Fruit fly (Drosophila melanogaster) whole organism, prepupa: ENCODE data around the gene CG14401.

Experiments used
- Blimp-1 ChIP-seq: fragments of 200-800 bp; sonication (Bioruptor generic); optimal IDR thresholded peaks from 3 replicates; lab custom pipeline; 2017; ENCODE audit warnings: missing biosample characterization, missing genetic modification characterization, mild to moderate bottlenecking, moderate library complexity, missing genetic modification reagents
- CG10669 ChIP-seq: fragments of 200-800 bp; sonication (Bioruptor generic); optimal IDR thresholded peaks from 3 replicates; lab custom pipeline; 2018; ENCODE audit warnings: missing biosample characterization, mild to moderate bottlenecking, missing genetic modification characterization, moderate library complexity
- CG11294 ChIP-seq: fragments of 200-800 bp; sonication (Bioruptor generic); IDR thresholded peaks from 2 replicates; pipeline ENCODE4 v1.3.6; 2022; ENCODE audit warnings: missing biosample characterization, missing genetic modification characterization
- CG1621 ChIP-seq: fragments of 200-800 bp; sonication (Bioruptor generic); optimal IDR thresholded peaks from 3 replicates; lab custom pipeline; 2018; ENCODE audit warnings: missing biosample characterization, mild to moderate bottlenecking, missing genetic modification characterization
- CG16779 ChIP-seq: fragments of 200-800 bp; sonication (Bioruptor generic); optimal IDR thresholded peaks from 3 replicates; lab custom pipeline; 2017; ENCODE audit warnings: missing biosample characterization, mild to moderate bottlenecking, missing genetic modification characterization
- CG3032 ChIP-seq: fragments of 200-800 bp; optimal IDR thresholded peaks from 2 replicates; lab custom pipeline; 2019; ENCODE audit warnings: missing biosample characterization, mild to moderate bottlenecking, missing genetic modification characterization, moderate library complexity
- CG31627 ChIP-seq: fragments of 200-800 bp; sonication (Bioruptor generic); optimal IDR thresholded peaks from 3 replicates; lab custom pipeline; 2016; ENCODE audit warnings: missing biosample characterization, missing genetic modification characterization
- CG32006 ChIP-seq: fragments of 200-800 bp; sonication (Bioruptor generic); optimal IDR thresholded peaks from 3 replicates; lab custom pipeline; 2017; ENCODE audit warnings: missing biosample characterization, mild to moderate bottlenecking, missing genetic modification characterization
- CG3919 ChIP-seq: fragments of 200-800 bp; sonication (Bioruptor generic); optimal IDR thresholded peaks from 3 replicates; lab custom pipeline; 2016; ENCODE audit warnings: missing biosample characterization, missing genetic modification characterization
- CG4318 ChIP-seq: fragments of 200-800 bp; sonication (Bioruptor generic); optimal IDR thresholded peaks from 3 replicates; lab custom pipeline; 2017; ENCODE audit warnings: missing biosample characterization, mild to moderate bottlenecking, missing genetic modification characterization
- CG6276 ChIP-seq: fragments of 200-800 bp; sonication (Bioruptor generic); optimal IDR thresholded peaks from 2 replicates; lab custom pipeline; 2017; ENCODE audit warnings: missing biosample characterization, mild to moderate bottlenecking, missing genetic modification characterization
- CG7368 ChIP-seq: fragments of 200-800 bp; sonication (Bioruptor generic); optimal IDR thresholded peaks from 3 replicates; lab custom pipeline; 2016; ENCODE audit warnings: missing biosample characterization, missing genetic modification characterization
- CG8319 ChIP-seq: fragments of 200-800 bp; sonication (Bioruptor generic); optimal IDR thresholded peaks from 3 replicates; lab custom pipeline; 2016; ENCODE audit warnings: missing biosample characterization, missing genetic modification characterization
- CG8632 ChIP-seq: fragments of 200-800 bp; sonication (Bioruptor generic); optimal IDR thresholded peaks from 3 replicates; lab custom pipeline; 2016; ENCODE audit warnings: missing biosample characterization, missing genetic modification characterization
- CG9139 ChIP-seq: fragments of 200-800 bp; sonication (Bioruptor generic); optimal IDR thresholded peaks from 3 replicates; lab custom pipeline; 2017; ENCODE audit warnings: missing biosample characterization, mild to moderate bottlenecking, missing genetic modification characterization
- Eip75B ChIP-seq: fragments of 200-800 bp; sonication (Bioruptor generic); optimal IDR thresholded peaks from 3 replicates; lab custom pipeline; 2016; ENCODE audit warnings: missing biosample characterization, missing genetic modification characterization
- Eip78C ChIP-seq: fragments of 200-800 bp; sonication (Bioruptor generic); peaks from one replicate; lab custom pipeline; 2016; ENCODE audit warnings: missing biosample characterization, missing genetic modification characterization
- Eip93F ChIP-seq: fragments of 200-800 bp; sonication (Bioruptor generic); optimal IDR thresholded peaks from 2 replicates; lab custom pipeline; 2016; ENCODE audit warnings: missing biosample characterization, mild to moderate bottlenecking, missing genetic modification characterization
- Ets21C ChIP-seq: fragments of 200-800 bp; sonication (Bioruptor generic); optimal IDR thresholded peaks from 3 replicates; lab custom pipeline; 2016; ENCODE audit warnings: missing biosample characterization, missing genetic modification characterization
- Ets96B ChIP-seq: fragments of 200-800 bp; optimal IDR thresholded peaks from 2 replicates; lab custom pipeline; 2019; ENCODE audit warnings: missing biosample characterization, mild to moderate bottlenecking, missing genetic modification characterization, moderate library complexity
- Hr39 ChIP-seq: fragments of 200-800 bp; sonication (Bioruptor generic); optimal IDR thresholded peaks from 2 replicates; lab custom pipeline; 2016; ENCODE audit warnings: missing biosample characterization, missing genetic modification characterization
- OdsH ChIP-seq: fragments of 200-800 bp; sonication (Bioruptor generic); optimal IDR thresholded peaks from 3 replicates; lab custom pipeline; 2016; ENCODE audit warnings: missing biosample characterization, missing genetic modification characterization
- Sox14 ChIP-seq: fragments of 200-800 bp; sonication (Bioruptor generic); optimal IDR thresholded peaks from 3 replicates; lab custom pipeline; 2016; ENCODE audit warnings: missing biosample characterization, missing genetic modification characterization
- Sox15 ChIP-seq: fragments of 200-800 bp; sonication (Bioruptor generic); optimal IDR thresholded peaks from 3 replicates; lab custom pipeline; 2016; ENCODE audit warnings: missing biosample characterization, missing genetic modification characterization
- achi ChIP-seq: fragments of 200-800 bp; sonication (Bioruptor generic); optimal IDR thresholded peaks from 3 replicates; lab custom pipeline; 2016; ENCODE audit warnings: missing biosample characterization, missing genetic modification characterization
- acj6 ChIP-seq: fragments of 200-800 bp; sonication (Bioruptor generic); optimal IDR thresholded peaks from 3 replicates; lab custom pipeline; 2016; ENCODE audit warnings: missing biosample characterization, missing genetic modification characterization
- cyc ChIP-seq: fragments of 200-800 bp; sonication (Bioruptor generic); optimal IDR thresholded peaks from 3 replicates; lab custom pipeline; 2016; ENCODE audit warnings: missing biosample characterization, missing genetic modification characterization
- dac ChIP-seq: fragments of 200-800 bp; sonication (Bioruptor generic); optimal IDR thresholded peaks from 2 replicates; lab custom pipeline; 2017; ENCODE audit warnings: missing biosample characterization, mild to moderate bottlenecking, missing genetic modification characterization
- dsx ChIP-seq: fragments of 200-800 bp; optimal IDR thresholded peaks from 3 replicates; lab custom pipeline; 2019; ENCODE audit warnings: missing biosample characterization, mild to moderate bottlenecking, missing genetic modification characterization, moderate library complexity; ENCODE audit not compliant: poor library complexity, severe bottlenecking
- eg ChIP-seq: fragments of 200-800 bp; sonication (Bioruptor generic); IDR thresholded peaks from 3 replicates; pipeline ENCODE4 v1.3.6; 2022; ENCODE audit warnings: missing biosample characterization, missing genetic modification characterization
- esn ChIP-seq: fragments of 200-800 bp; sonication (Bioruptor generic); optimal IDR thresholded peaks from 2 replicates; lab custom pipeline; 2016; ENCODE audit warnings: missing biosample characterization, mild to moderate bottlenecking, missing genetic modification characterization, moderate library complexity
- fd59A ChIP-seq: fragments of 200-800 bp; sonication (Bioruptor generic); optimal IDR thresholded peaks from 2 replicates; lab custom pipeline; 2017; ENCODE audit warnings: missing biosample characterization, mild to moderate bottlenecking, missing genetic modification characterization, missing genetic modification reagents
- fd85E ChIP-seq: fragments of 200-800 bp; sonication (Bioruptor generic); optimal IDR thresholded peaks from 3 replicates; lab custom pipeline; 2016; ENCODE audit warnings: missing biosample characterization, missing genetic modification characterization
- fkh ChIP-seq: fragments of 200-800 bp; sonication (Bioruptor generic); optimal IDR thresholded peaks from 3 replicates; lab custom pipeline; 2017; ENCODE audit warnings: missing biosample characterization, mild to moderate bottlenecking, missing genetic modification characterization, moderate library complexity
- lz ChIP-seq: fragments of 200-800 bp; sonication (Bioruptor generic); optimal IDR thresholded peaks from 3 replicates; lab custom pipeline; 2016; ENCODE audit warnings: missing biosample characterization, missing genetic modification characterization
- net ChIP-seq: fragments of 200-800 bp; sonication (Bioruptor generic); optimal IDR thresholded peaks from 3 replicates; lab custom pipeline; 2016; ENCODE audit warnings: missing biosample characterization, missing genetic modification characterization
- pdm3 ChIP-seq: fragments of 200-800 bp; sonication (Bioruptor generic); optimal IDR thresholded peaks from 3 replicates; lab custom pipeline; 2016; ENCODE audit warnings: missing biosample characterization, missing genetic modification characterization
- salr ChIP-seq, 2 experiments: fragments of 200-800 bp; sonication (Bioruptor generic); optimal IDR thresholded peaks; 3 replicates each; lab custom pipeline; 2016 to 2018; ENCODE audit warnings: missing biosample characterization in 2 of 2, missing genetic modification characterization in 2 of 2, mild to moderate bottlenecking in 1 of 2
- spab ChIP-seq: fragments of 200-800 bp; sonication (Bioruptor generic); optimal IDR thresholded peaks from 2 replicates; lab custom pipeline; 2017; ENCODE audit warnings: missing biosample characterization, mild to moderate bottlenecking, missing genetic modification characterization, missing genetic modification reagents
- svp ChIP-seq: fragments of 200-800 bp; sonication (Bioruptor generic); peaks from one replicate; lab custom pipeline; 2016; ENCODE audit warnings: missing biosample characterization, missing genetic modification characterization
- vri ChIP-seq: fragments of 200-800 bp; sonication (Bioruptor generic); optimal IDR thresholded peaks from 3 replicates; lab custom pipeline; 2016; ENCODE audit warnings: missing biosample characterization, mild to moderate bottlenecking, missing genetic modification characterization

Gene CG14401

dm6 chr2L:20864764-20865265, 4.8 kb upstream of the CG14401 start, which contains the start of gene CG9338 (continued):
- TF ChIP-seq OdsH (GFP tag; lab: Kevin White, UChicago) (peak; percentile 66), eg (GFP tag; lab: Robert Waterston, UW) (peak; percentile 90), CG1621 (tag; lab: Kevin White, UChicago) (no peak), Hr39 (GFP tag; lab: Kevin White, UChicago) (peak; percentile 80), Eip93F (GFP tag; lab: Kevin White, UChicago) (no peak), spab (GFP tag; lab: Kevin White, UChicago) (peak; percentile 67), CG9139 (peak; percentile 17), Eip75B (GFP tag; lab: Kevin White, UChicago) (peak; percentile 80), Blimp-1 (GFP tag; lab: Kevin White, UChicago) (peak; percentile 83), Ets96B (tag; lab: Kevin White, UChicago) (no peak), Eip78C (peak; percentile 92), salr (GFP tag; optimal IDR thresholded peaks at IDR 0.05; lab: Kevin White, UChicago) (peak in 1 of 2 experiments; percentile 53), CG7368 (GFP tag; lab: Kevin White, UChicago) (peak; percentile 89), CG10669 (GFP tag; lab: Kevin White, UChicago) (peak; percentile 85), CG6276 (GFP tag; lab: Kevin White, UChicago) (peak; percentile 87), dsx (GFP tag; lab: Kevin White, UChicago) (no peak), svp (GFP tag; lab: Kevin White, UChicago) (peak; percentile 90), net (GFP tag; lab: Kevin White, UChicago) (peak; percentile 76), CG4318 (GFP tag; lab: Kevin White, UChicago) (peak; percentile 28), CG3919 (peak; percentile 77), esn (GFP tag; lab: Kevin White, UChicago) (peak; percentile 87), pdm3 (GFP tag; lab: Kevin White, UChicago) (peak; percentile 79), achi (GFP tag; lab: Kevin White, UChicago) (peak; percentile 70), CG3032 (tag; lab: Kevin White, UChicago) (peak; percentile 81), CG32006 (GFP tag; lab: Kevin White, UChicago) (peak; percentile 70), vri (peak; percentile 81), Sox14 (GFP tag; lab: Kevin White, UChicago) (peak; percentile 79), lz (peak; percentile 85), CG11294 (peak; percentile 86), CG31627 (GFP tag; lab: Kevin White, UChicago) (peak; percentile 80), fd85E (GFP tag; lab: Kevin White, UChicago) (peak; percentile 57), cyc (peak; percentile 78), CG8632 (GFP tag; lab: Kevin White, UChicago) (peak; percentile 62), Sox15 (GFP tag; lab: Kevin White, UChicago) (peak; percentile 63), acj6 (GFP tag; lab: Kevin White, UChicago) (peak; percentile 62), dac (GFP tag; lab: Kevin White, UChicago) (peak; percentile 21)

DNA sequence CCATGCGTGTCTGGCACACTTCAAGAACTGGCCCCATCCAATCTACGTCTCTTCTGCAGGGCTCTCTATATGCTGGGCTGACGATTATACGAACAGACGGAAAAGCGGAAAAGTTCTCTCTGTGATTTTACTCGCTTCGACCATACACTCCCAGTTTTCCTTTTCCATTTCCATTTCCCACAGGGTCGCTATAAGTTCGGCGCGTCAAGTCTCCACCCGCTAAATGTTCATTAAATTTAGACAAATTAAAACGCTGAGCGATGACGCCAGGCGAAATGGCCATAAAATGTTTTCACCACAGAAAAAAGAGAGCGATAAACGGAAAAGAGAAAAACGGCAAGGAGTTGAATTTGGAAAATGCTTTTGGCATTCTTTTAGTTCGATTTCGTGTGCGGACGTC, 2.3 kb upstream of the CG14401 start, which contains the start of gene CG31675:
TSS of gene CG31675 (plus strand) at position 375 of the 400 bp plus-strand sequence.
- TF ChIP-seq spab (GFP tag; lab: Kevin White, UChicago) (no peak), CG8319 (GFP tag; lab: Kevin White, UChicago) (no peak), CG16779 (tag; lab: Kevin White, UChicago) (no peak)

DNA sequence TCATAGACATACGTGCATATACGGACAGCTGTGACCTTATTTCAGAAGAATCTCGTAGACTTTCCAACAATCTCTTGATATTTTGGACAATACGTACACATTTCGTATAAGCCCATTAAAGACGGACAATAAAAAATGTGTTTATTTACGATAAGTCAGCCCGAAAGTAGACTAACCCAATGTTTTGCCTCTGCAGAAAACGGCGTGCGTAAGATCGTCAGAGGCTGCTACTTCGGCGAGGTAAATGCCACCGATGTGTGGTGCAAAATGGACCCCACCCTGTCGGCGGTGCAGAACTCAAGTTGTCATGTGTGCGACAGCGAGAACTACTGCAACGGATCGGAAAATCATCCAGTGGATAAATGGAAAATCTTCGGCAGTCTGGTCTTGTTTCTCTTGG, 733 bp upstream of the CG14401 start:
- TF ChIP-seq fkh (GFP tag; lab: Kevin White, UChicago) (peak; percentile 6), Ets21C (GFP tag; lab: Kevin White, UChicago) (no peak), fd59A (GFP tag; lab: Kevin White, UChicago) (no peak)
- TF ChIP-seq, all 60 proteins: peak for 1
